Worm (Caenorhabditis elegans): ENCODE measurements around the gene Y66A7A.7.

ce11 chrIII:11588911-11589310 is 40.3 kb downstream of the Y66A7A.7 start, which contains the start of gene Y66D12A.3:
- TF ChIP-seq aly-2 (tag; optimal IDR thresholded peaks at IDR 0.05) = no peak
- no peak for TF ChIP-seq tbx-2 (tag; optimal IDR thresholded peaks at IDR 0.05)
- TF ChIP-seq Y116A8C.19 (tag; optimal IDR thresholded peaks at IDR 0.05; ENCODE audit: borderline replicate concordance) = no peak
- no peak for TF ChIP-seq unc-62 (GFP tag; optimal IDR thresholded peaks at IDR 0.05)
- TF ChIP-seq pqm-1 (tag; optimal IDR thresholded peaks at IDR 0.05) = no peak
- TF ChIP-seq ztf-4 (tag; optimal IDR thresholded peaks at IDR 0.05) = no peak
- TF ChIP-seq fkh-10 (GFP tag; optimal IDR thresholded peaks at IDR 0.05) = no peak
- no peak for TF ChIP-seq sox-4 (tag; optimal IDR thresholded peaks at IDR 0.05)

Data from whole organism, L1 larva.